Worm (Caenorhabditis elegans) whole organism, late embryonic: ENCODE data around the gene sri-30.
A peak's percentile ranks its signal among the peaks of the same experiment; 100 is the strongest.

Source experiments
- C08G9.2 ChIP-seq: sonication (generic microtip); optimal IDR thresholded peaks from 2 replicates; lab custom pipeline; 2016; ENCODE audit warnings: mild to moderate bottlenecking, missing genetic modification characterization, moderate library complexity, missing compliant biosample characterization
- K09A11.1 ChIP-seq: sonication (generic microtip); optimal IDR thresholded peaks from 2 replicates; lab custom pipeline; 2017; ENCODE audit warnings: antibody characterized with exemption, mild to moderate bottlenecking, missing genetic modification characterization, missing compliant biosample characterization; ENCODE audit not compliant: insufficient read depth
- T23F11.4 ChIP-seq: fragments of 200-800 bp; sonication (Bioruptor generic); optimal IDR thresholded peaks from 2 replicates; lab custom pipeline; 2018; ENCODE audit warnings: mild to moderate bottlenecking, missing genetic modification characterization, missing compliant biosample characterization
- Y22D7AL.16 ChIP-seq: sonication (generic microtip); optimal IDR thresholded peaks from 2 replicates; lab custom pipeline; 2016; ENCODE audit warnings: missing genetic modification characterization, missing compliant biosample characterization
- ceh-18 ChIP-seq: sonication (generic microtip); optimal IDR thresholded peaks from 2 replicates; lab custom pipeline; 2016; ENCODE audit warnings: missing genetic modification characterization, missing compliant biosample characterization
- ceh-24 ChIP-seq: sonication (generic microtip); optimal IDR thresholded peaks from 2 replicates; lab custom pipeline; 2016; ENCODE audit warnings: mild to moderate bottlenecking, missing genetic modification characterization, missing compliant biosample characterization
- ceh-31 ChIP-seq: sonication (generic microtip); optimal IDR thresholded peaks from 2 replicates; lab custom pipeline; 2016; ENCODE audit warnings: missing genetic modification characterization, missing compliant biosample characterization
- ceh-45 ChIP-seq: fragments of 200-800 bp; sonication (Bioruptor generic); IDR thresholded peaks from 2 replicates; pipeline ENCODE4 v1.3.6; 2022; ENCODE audit warnings: missing genetic modification reagents, missing genetic modification characterization, missing compliant biosample characterization
- ceh-48 ChIP-seq: sonication (generic microtip); optimal IDR thresholded peaks from 2 replicates; lab custom pipeline; 2016; ENCODE audit warnings: missing genetic modification characterization, inconsistent platforms, missing compliant biosample characterization
- che-1 ChIP-seq: sonication (generic microtip); optimal IDR thresholded peaks from 2 replicates; lab custom pipeline; 2016; ENCODE audit warnings: mild to moderate bottlenecking, missing genetic modification characterization, missing compliant biosample characterization
- dve-1 ChIP-seq: sonication (generic microtip); optimal IDR thresholded peaks from 2 replicates; lab custom pipeline; 2017; ENCODE audit warnings: antibody characterized with exemption, mild to moderate bottlenecking, missing genetic modification characterization, missing compliant biosample characterization
- elt-4 ChIP-seq: sonication (generic microtip); optimal IDR thresholded peaks from 2 replicates; lab custom pipeline; 2016; ENCODE audit warnings: missing genetic modification characterization, missing compliant biosample characterization
- fax-1 ChIP-seq: sonication (generic microtip); optimal IDR thresholded peaks from 2 replicates; lab custom pipeline; 2016; ENCODE audit warnings: missing genotype, missing genetic modification characterization, missing compliant biosample characterization
- fkh-10 ChIP-seq: fragments of 150-350 bp; optimal IDR thresholded peaks from 2 replicates; lab custom pipeline; 2014; ENCODE audit warnings: missing biosample characterization, missing genetic modification reagents, missing genetic modification characterization
- fkh-6 ChIP-seq: sonication (generic microtip); optimal IDR thresholded peaks from 2 replicates; lab custom pipeline; 2016; ENCODE audit warnings: missing genetic modification characterization, missing compliant biosample characterization
- hlh-30 ChIP-seq: sonication (generic microtip); optimal IDR thresholded peaks from 2 replicates; lab custom pipeline; 2017; ENCODE audit warnings: antibody characterized with exemption, missing genetic modification characterization, missing compliant biosample characterization; ENCODE audit not compliant: insufficient read depth
- lim-6 ChIP-seq: sonication (generic microtip); optimal IDR thresholded peaks from 2 replicates; lab custom pipeline; 2016; ENCODE audit warnings: missing genetic modification characterization, missing compliant biosample characterization
- madf-2 ChIP-seq: sonication (generic microtip); optimal IDR thresholded peaks from 2 replicates; lab custom pipeline; 2017; ENCODE audit warnings: missing genetic modification characterization, missing compliant biosample characterization
- nfya-1 ChIP-seq: sonication (generic microtip); optimal IDR thresholded peaks from 2 replicates; lab custom pipeline; 2017; ENCODE audit warnings: missing genetic modification characterization, mild to moderate bottlenecking, missing compliant biosample characterization, antibody characterized with exemption, moderate library complexity
- nhr-11 ChIP-seq: fragments of 150-350 bp; optimal IDR thresholded peaks from 2 replicates; lab custom pipeline; 2014; ENCODE audit warnings: missing biosample characterization, missing genetic modification characterization
- odd-2 ChIP-seq: sonication (generic microtip); optimal IDR thresholded peaks from 2 replicates; lab custom pipeline; 2017; ENCODE audit warnings: antibody characterized with exemption, mild to moderate bottlenecking, missing genetic modification characterization, missing compliant biosample characterization
- pat-9 ChIP-seq: fragments of 200-800 bp; sonication (Bioruptor generic); optimal IDR thresholded peaks from 2 replicates; lab custom pipeline; 2018; ENCODE audit warnings: mild to moderate bottlenecking, missing genetic modification characterization, moderate library complexity, missing compliant biosample characterization
- pax-1 ChIP-seq: fragments of 150-350 bp; optimal IDR thresholded peaks from 2 replicates; lab custom pipeline; 2014; ENCODE audit warnings: missing biosample characterization, missing genetic modification characterization
- pha-2 ChIP-seq: sonication (generic microtip); optimal IDR thresholded peaks from 2 replicates; lab custom pipeline; 2017; ENCODE audit warnings: mild to moderate bottlenecking, missing genetic modification characterization, missing compliant biosample characterization
- pha-4 ChIP-seq: fragments of 150-350 bp; optimal IDR thresholded peaks from 2 replicates; lab custom pipeline; 2018; ENCODE audit warnings: missing biosample characterization, missing genetic modification reagents, missing genetic modification characterization
- pros-1 ChIP-seq: fragments of 150-350 bp; optimal IDR thresholded peaks from 2 replicates; lab custom pipeline; 2014; ENCODE audit warnings: missing biosample characterization, missing genetic modification reagents, missing genetic modification characterization
- ref-2 ChIP-seq: sonication (generic microtip); optimal IDR thresholded peaks from 2 replicates; lab custom pipeline; 2016; ENCODE audit warnings: missing genetic modification characterization, missing compliant biosample characterization
- sdc-2 ChIP-seq: sonication (generic microtip); optimal IDR thresholded peaks from 2 replicates; lab custom pipeline; 2016; ENCODE audit warnings: missing genotype, missing genetic modification characterization, missing compliant biosample characterization
- sox-2 ChIP-seq: fragments of 200-800 bp; sonication (Bioruptor generic); IDR thresholded peaks from 2 replicates; pipeline ENCODE4 v1.3.6; 2022; ENCODE audit warnings: missing genetic modification reagents, missing genetic modification characterization, missing compliant biosample characterization
- syd-9 ChIP-seq: sonication (generic microtip); optimal IDR thresholded peaks from 2 replicates; lab custom pipeline; 2016; ENCODE audit warnings: mild to moderate bottlenecking, missing genetic modification characterization, moderate library complexity, missing compliant biosample characterization
- tbx-2 ChIP-seq: sonication (generic microtip); optimal IDR thresholded peaks from 2 replicates; lab custom pipeline; 2016; ENCODE audit warnings: missing genetic modification characterization, missing compliant biosample characterization
- unc-42 ChIP-seq: sonication (generic microtip); optimal IDR thresholded peaks from 2 replicates; lab custom pipeline; 2016; ENCODE audit warnings: missing genotype, missing genetic modification characterization, missing compliant biosample characterization
- zip-5 ChIP-seq: sonication (generic microtip); optimal IDR thresholded peaks from 2 replicates; lab custom pipeline; 2016; ENCODE audit warnings: missing genetic modification characterization, missing compliant biosample characterization
- ztf-16 ChIP-seq: sonication (generic microtip); optimal IDR thresholded peaks from 2 replicates; lab custom pipeline; 2017; ENCODE audit warnings: missing genetic modification characterization, missing compliant biosample characterization

sri-30 gene

ce11 chrII:3044023-3044422 lies 2.0 kb upstream of the sri-30 start, which contains the start of gene sri-29:
TSS of gene sri-29 (plus strand) at chrII:3044323.
- TF ChIP-seq Y22D7AL.16 = no peak
- no peak for TF ChIP-seq syd-9 (tag; lab: Kevin White, UChicago)
- no peak for TF ChIP-seq zip-5 (tag; lab: Kevin White, UChicago)
- no peak for TF ChIP-seq nhr-11
- TF ChIP-seq unc-42 (tag; lab: Kevin White, UChicago) = no peak
- TF ChIP-seq ztf-16 (tag; lab: Kevin White, UChicago) = no peak
- TF ChIP-seq fkh-10 = no peak
- no peak for TF ChIP-seq fax-1 (tag; lab: Kevin White, UChicago)
- no peak for TF ChIP-seq fkh-6 (tag; lab: Kevin White, UChicago)
- no peak for TF ChIP-seq sox-2 (GFP tag; lab: Robert Waterston, UW)
- TF ChIP-seq C08G9.2 = no peak
- TF ChIP-seq ceh-48 (tag; lab: Kevin White, UChicago) = no peak

- no peak for TF ChIP-seq odd-2 (tag; lab: Kevin White, UChicago)
- peak; percentile 29 for TF ChIP-seq elt-4 (tag; lab: Kevin White, UChicago)
- TF ChIP-seq, all 69 proteins: peak for 1
These were observed 553 bp upstream of the sri-30 start for ce11 chrII:3045422-3045821.

- TF ChIP-seq pat-9 (no peak), pros-1 (tag; lab: Kevin White, UChicago) (no peak), hlh-30 (no peak), ztf-16 (tag; lab: Kevin White, UChicago) (no peak), syd-9 (tag; lab: Kevin White, UChicago) (no peak), sdc-2 (tag; lab: Kevin White, UChicago) (no peak), T23F11.4 (GFP tag; lab: Kevin White, UChicago) (no peak), che-1 (no peak), ceh-45 (GFP tag; lab: Robert Waterston, UW) (no peak), pha-4 (tag; lab: Kevin White, UChicago) (no peak), pax-1 (tag; lab: Kevin White, UChicago) (no peak), pha-2 (tag; lab: Kevin White, UChicago) (no peak), lim-6 (tag; lab: Kevin White, UChicago) (no peak), ceh-18 (tag; lab: Kevin White, UChicago) (no peak)
These were observed 2.4 kb downstream of the sri-30 start, which contains the start of gene sri-28 for ce11 chrII:3048378-3048777. TSS of gene sri-28 (plus strand) at chrII:3048678.

- peak; percentile 62 for TF ChIP-seq dve-1
- TF ChIP-seq K09A11.1 (tag; lab: Kevin White, UChicago) = no peak
These were observed 3.0 kb downstream of the sri-30 start for ce11 chrII:3048989-3049388.

ce11 chrII:3050703-3051102 lies 4.7 kb downstream of the sri-30 start, which contains the start of gene sri-31:
TSS of gene sri-31 (plus strand) at chrII:3051003.
- TF ChIP-seq K09A11.1 (tag; lab: Kevin White, UChicago) (no peak), ref-2 (tag; lab: Kevin White, UChicago) (no peak), tbx-2 (tag; lab: Kevin White, UChicago) (no peak)

- no peak for TF ChIP-seq nfya-1 (tag; lab: Kevin White, UChicago)
- no peak for TF ChIP-seq C08G9.2
- TF ChIP-seq madf-2 (tag; lab: Kevin White, UChicago) = no peak
- TF ChIP-seq ceh-24 = no peak
- TF ChIP-seq ceh-31 = no peak
- no peak for TF ChIP-seq fax-1 (tag; lab: Kevin White, UChicago)
These were observed 5.4 kb downstream of the sri-30 start for ce11 chrII:3051332-3051731.
